Worm (Caenorhabditis elegans) whole organism, L3 larva: ENCODE data around the gene Y48A6B.3.

Experiments used
- R02D3.7 ChIP-seq: fragments of 150-350 bp; optimal IDR thresholded peaks from 2 replicates; lab custom pipeline; 2014; ENCODE audit warnings: missing biosample characterization, missing genetic modification characterization
- ZK546.5 ChIP-seq: sonication (generic microtip); optimal IDR thresholded peaks from 2 replicates; lab custom pipeline; 2017; ENCODE audit warnings: missing biosample characterization, missing genetic modification characterization
- aly-2 ChIP-seq: fragments of 150-350 bp; optimal IDR thresholded peaks from 2 replicates; lab custom pipeline; 2014; ENCODE audit warnings: missing biosample characterization, missing genetic modification characterization
- ama-1 ChIP-seq: fragments of 150-350 bp; optimal IDR thresholded peaks from 2 replicates; lab custom pipeline; 2018
- ceh-16 ChIP-seq: sonication (generic microtip); optimal IDR thresholded peaks from 2 replicates; lab custom pipeline; 2017; ENCODE audit warnings: missing biosample characterization, missing genetic modification characterization
- ceh-28 ChIP-seq: fragments of 150-350 bp; optimal IDR thresholded peaks from 2 replicates; lab custom pipeline; 2014; ENCODE audit warnings: missing biosample characterization, missing genetic modification reagents, missing genetic modification characterization
- ceh-82 ChIP-seq: fragments of 150-350 bp; optimal IDR thresholded peaks from 2 replicates; lab custom pipeline; 2014; ENCODE audit warnings: missing biosample characterization, missing genetic modification characterization
- daf-12 ChIP-seq: fragments of 150-350 bp; optimal IDR thresholded peaks from 2 replicates; lab custom pipeline; 2014; ENCODE audit warnings: missing biosample characterization, missing genetic modification reagents, missing genetic modification characterization
- egl-27 ChIP-seq: sonication (generic microtip); optimal IDR thresholded peaks from 4 replicates; lab custom pipeline; 2017; ENCODE audit warnings: missing biosample characterization, missing genetic modification reagents, missing genetic modification characterization
- egl-5 ChIP-seq: fragments of 150-350 bp; optimal IDR thresholded peaks from 2 replicates; lab custom pipeline; 2017; ENCODE audit warnings: missing biosample characterization, missing genetic modification reagents, missing genetic modification characterization, inconsistent platforms
- elt-2 ChIP-seq: sonication (generic microtip); optimal IDR thresholded peaks from 2 replicates; lab custom pipeline; 2016; ENCODE audit warnings: missing genetic modification reagents, mild to moderate bottlenecking, missing genetic modification characterization, missing compliant biosample characterization
- eor-1 ChIP-seq, 2 experiments: fragments of 150-350 bp; optimal IDR thresholded peaks; 2 replicates each; lab custom pipeline; 2014 to 2018; ENCODE audit warnings: missing biosample characterization in 2 of 2, missing genetic modification characterization in 2 of 2
- fkh-10 ChIP-seq: sonication (generic microtip); optimal IDR thresholded peaks from 2 replicates; lab custom pipeline; 2017; ENCODE audit warnings: missing biosample characterization, missing genetic modification reagents, missing genetic modification characterization
- fos-1 ChIP-seq: fragments of 150-350 bp; optimal IDR thresholded peaks from 2 replicates; lab custom pipeline; 2014; ENCODE audit warnings: missing biosample characterization, missing genetic modification characterization
- hmg-11 ChIP-seq: sonication (generic microtip); optimal IDR thresholded peaks from 2 replicates; lab custom pipeline; 2016; ENCODE audit warnings: missing genetic modification characterization, missing compliant biosample characterization
- jun-1 ChIP-seq: fragments of 150-350 bp; optimal IDR thresholded peaks from 2 replicates; lab custom pipeline; 2014; ENCODE audit warnings: missing biosample characterization, missing genetic modification reagents, missing genetic modification characterization
- lin-15B ChIP-seq: fragments of 150-350 bp; optimal IDR thresholded peaks from 2 replicates; lab custom pipeline; 2014; ENCODE audit warnings: missing biosample characterization, missing genetic modification characterization
- lin-39 ChIP-seq: fragments of 150-350 bp; optimal IDR thresholded peaks from 2 replicates; lab custom pipeline; 2018; ENCODE audit warnings: missing biosample characterization, missing genetic modification reagents, missing genetic modification characterization
- lsy-12 ChIP-seq: sonication (generic microtip); optimal IDR thresholded peaks from 2 replicates; lab custom pipeline; 2016; ENCODE audit warnings: mild to moderate bottlenecking, missing genetic modification characterization, missing compliant biosample characterization
- nfya-1 ChIP-seq: sonication (generic microtip); optimal IDR thresholded peaks from 2 replicates; lab custom pipeline; 2017; ENCODE audit warnings: missing genetic modification characterization, mild to moderate bottlenecking, missing compliant biosample characterization, antibody characterized with exemption, moderate library complexity; ENCODE audit not compliant: insufficient read depth
- nhr-11 ChIP-seq: fragments of 150-350 bp; optimal IDR thresholded peaks from 2 replicates; lab custom pipeline; 2014; ENCODE audit warnings: missing biosample characterization, missing genetic modification characterization
- nhr-12 ChIP-seq: fragments of 150-350 bp; optimal IDR thresholded peaks from 2 replicates; lab custom pipeline; 2014; ENCODE audit warnings: missing biosample characterization, missing genetic modification characterization
- nhr-23 ChIP-seq: fragments of 150-350 bp; optimal IDR thresholded peaks from 2 replicates; lab custom pipeline; 2014; ENCODE audit warnings: missing biosample characterization, missing genetic modification reagents, missing genetic modification characterization
- nhr-25 ChIP-seq: sonication (generic microtip); optimal IDR thresholded peaks from 2 replicates; lab custom pipeline; 2017; ENCODE audit warnings: missing biosample characterization, missing genetic modification characterization
- nhr-28 ChIP-seq: fragments of 150-350 bp; optimal IDR thresholded peaks from 2 replicates; lab custom pipeline; 2014; ENCODE audit warnings: missing biosample characterization, missing genetic modification characterization
- nhr-43 ChIP-seq: sonication (generic microtip); optimal IDR thresholded peaks from 2 replicates; lab custom pipeline; 2016; ENCODE audit warnings: mild to moderate bottlenecking, missing genetic modification characterization, missing compliant biosample characterization; ENCODE audit not compliant: poor library complexity, severe bottlenecking
- nhr-67 ChIP-seq: fragments of 150-350 bp; optimal IDR thresholded peaks from 2 replicates; lab custom pipeline; 2014; ENCODE audit warnings: missing biosample characterization, missing genetic modification characterization
- nhr-76 ChIP-seq: fragments of 150-350 bp; sonication (generic microtip); optimal IDR thresholded peaks from 5 replicates; lab custom pipeline; 2014; ENCODE audit warnings: missing biosample characterization, missing genetic modification characterization
- nhr-77 ChIP-seq: fragments of 150-350 bp; optimal IDR thresholded peaks from 2 replicates; lab custom pipeline; 2014; ENCODE audit warnings: missing biosample characterization, missing genetic modification characterization
- pha-4 ChIP-seq: fragments of 150-350 bp; optimal IDR thresholded peaks from 2 replicates; lab custom pipeline; 2014; ENCODE audit warnings: missing biosample characterization, missing genetic modification reagents, missing genetic modification characterization
- pqm-1 ChIP-seq: fragments of 150-350 bp; optimal IDR thresholded peaks from 2 replicates; lab custom pipeline; 2017; ENCODE audit warnings: missing biosample characterization, missing genetic modification characterization, inconsistent platforms
- snpc-4 ChIP-seq: fragments of 150-350 bp; optimal IDR thresholded peaks from 2 replicates; lab custom pipeline; 2014; ENCODE audit warnings: missing biosample characterization, missing genetic modification characterization
- unc-39 ChIP-seq: sonication (generic microtip); optimal IDR thresholded peaks from 4 replicates; lab custom pipeline; 2017; ENCODE audit warnings: missing biosample characterization, missing genetic modification characterization
- unc-62 ChIP-seq: fragments of 150-350 bp; sonication (generic microtip); optimal IDR thresholded peaks from 4 replicates; lab custom pipeline; 2014; ENCODE audit warnings: missing biosample characterization, missing genetic modification reagents, missing genetic modification characterization

Y48A6B.3 gene

DNA sequence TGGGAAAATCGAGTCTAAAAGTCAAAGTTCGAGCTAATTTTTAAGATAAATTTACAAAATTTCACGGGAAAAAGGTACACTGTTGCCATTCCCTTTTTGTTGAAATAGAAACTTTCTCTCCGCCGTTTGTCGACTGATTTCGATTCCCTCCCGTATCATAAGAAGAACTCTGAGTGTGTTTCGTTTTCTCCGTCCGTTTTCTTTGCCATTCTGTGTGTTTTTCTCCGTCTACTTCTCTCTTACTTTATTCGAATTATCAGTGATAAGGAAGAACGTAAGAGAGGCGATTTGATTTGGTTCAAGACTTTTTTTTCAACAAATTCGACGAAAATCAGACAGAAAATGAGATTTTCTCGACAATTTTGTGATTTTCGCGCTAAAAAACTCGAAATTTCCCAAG, 38.5 kb downstream of the Y48A6B.3 start:
- TF ChIP-seq elt-2 (tag; lab: Kevin White, UChicago) (peak; percentile 70), pqm-1 (peak; percentile 44), eor-1 (tag; optimal IDR thresholded peaks at IDR 0.05; lab: Kevin White, UChicago) (no peak)

DNA sequence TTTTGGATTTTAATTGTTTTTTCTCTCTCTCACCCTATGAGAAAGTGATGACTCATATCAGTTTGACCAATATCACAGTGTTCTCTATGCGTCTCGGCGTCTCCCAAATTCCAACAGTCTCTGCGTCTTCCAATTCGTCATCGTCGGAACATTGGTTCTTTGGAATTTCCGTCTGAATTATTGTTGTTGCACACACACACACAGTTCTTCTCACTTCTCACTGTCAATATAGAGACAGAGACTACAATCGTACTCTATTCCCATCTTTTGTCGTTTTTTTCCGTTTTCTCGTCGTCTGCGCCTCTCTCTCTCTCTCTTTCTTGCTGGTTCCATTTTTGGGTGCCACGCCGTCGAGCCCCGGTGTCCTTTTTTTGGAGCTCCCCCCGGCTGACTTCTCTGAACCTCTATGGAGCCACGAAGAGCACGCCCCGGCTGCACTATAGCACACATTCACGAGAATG, 42.7 kb downstream of the Y48A6B.3 start:
- no peak for TF ChIP-seq aly-2 (tag; lab: Kevin White, UChicago)
- TF ChIP-seq ceh-16 (tag; lab: Kevin White, UChicago): no peak
- peak; percentile 16 for TF ChIP-seq nhr-23 (tag; lab: Kevin White, UChicago)
- TF ChIP-seq lin-39 (tag; lab: Kevin White, UChicago): no peak
- TF ChIP-seq hmg-11: peak; percentile 55
- TF ChIP-seq daf-12 (tag; lab: Kevin White, UChicago): no peak
- TF ChIP-seq R02D3.7 (tag; lab: Kevin White, UChicago): no peak
- no peak for TF ChIP-seq ceh-82 (tag; lab: Kevin White, UChicago)
- no peak for TF ChIP-seq eor-1 (tag; optimal IDR thresholded peaks at IDR 0.05; lab: Kevin White, UChicago)
- no peak for TF ChIP-seq nhr-76 (tag; lab: Kevin White, UChicago)
- TF ChIP-seq egl-27: no peak
- no peak for TF ChIP-seq lsy-12 (tag; lab: Kevin White, UChicago)
- TF ChIP-seq pha-4 (tag; lab: Kevin White, UChicago): peak; percentile 82
- TF ChIP-seq nhr-28 (tag; lab: Kevin White, UChicago): no peak
- TF ChIP-seq ZK546.5 (tag; lab: Kevin White, UChicago): no peak
- no peak for TF ChIP-seq lin-15B (tag; lab: Kevin White, UChicago)
- TF ChIP-seq ceh-28 (tag; lab: Kevin White, UChicago): no peak
- no peak for TF ChIP-seq ama-1 (lab: Kevin White, UChicago)
- no peak for TF ChIP-seq nhr-67 (tag; lab: Kevin White, UChicago)
- no peak for TF ChIP-seq nhr-77
- peak; percentile 29 for TF ChIP-seq nfya-1 (tag; lab: Kevin White, UChicago)
- no peak for TF ChIP-seq nhr-11 (tag; lab: Kevin White, UChicago)
- no peak for TF ChIP-seq nhr-43 (tag; lab: Kevin White, UChicago)
- peak; percentile 45 for TF ChIP-seq pqm-1
- peak; percentile 9 for TF ChIP-seq egl-5
- no peak for TF ChIP-seq unc-62
- TF ChIP-seq snpc-4 (tag; lab: Kevin White, UChicago): peak; percentile 10
- TF ChIP-seq nhr-25 (tag; lab: Kevin White, UChicago): no peak
- TF ChIP-seq fos-1 (tag; lab: Kevin White, UChicago): no peak
- TF ChIP-seq elt-2 (tag; lab: Kevin White, UChicago): peak; percentile 48
- peak; percentile 80 for TF ChIP-seq jun-1
- no peak for TF ChIP-seq unc-39 (tag; lab: Kevin White, UChicago)
- TF ChIP-seq, all 47 proteins: peak for 9

DNA sequence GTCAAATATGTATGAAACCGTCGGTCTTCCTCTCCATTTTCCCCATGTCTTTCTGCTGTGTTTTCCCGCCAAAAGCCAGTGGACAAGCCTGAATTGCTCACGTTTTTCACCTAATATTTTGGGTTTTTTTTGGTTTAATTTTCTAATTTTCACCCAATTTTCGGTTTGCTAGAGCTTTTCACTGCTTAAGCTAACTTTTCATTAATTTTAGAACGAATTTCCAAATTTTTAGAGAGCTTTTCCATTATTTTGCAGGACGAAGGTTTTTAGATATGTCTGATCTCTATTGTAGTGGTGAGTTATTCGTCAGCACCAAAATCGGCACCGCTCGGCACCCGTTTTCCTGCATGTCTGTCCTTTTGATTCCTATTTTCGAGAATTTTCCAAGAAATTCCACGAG, 45.6 kb downstream of the Y48A6B.3 start:
- TF ChIP-seq hmg-11: no peak
- TF ChIP-seq aly-2 (tag; lab: Kevin White, UChicago): no peak
- TF ChIP-seq pha-4 (tag; lab: Kevin White, UChicago): no peak
- no peak for TF ChIP-seq fkh-10 (GFP tag; lab: Kevin White, UChicago)
- no peak for TF ChIP-seq nfya-1 (tag; lab: Kevin White, UChicago)
- no peak for TF ChIP-seq nhr-11 (tag; lab: Kevin White, UChicago)
- TF ChIP-seq elt-2 (tag; lab: Kevin White, UChicago): no peak
- TF ChIP-seq nhr-76 (tag; lab: Kevin White, UChicago): no peak

DNA sequence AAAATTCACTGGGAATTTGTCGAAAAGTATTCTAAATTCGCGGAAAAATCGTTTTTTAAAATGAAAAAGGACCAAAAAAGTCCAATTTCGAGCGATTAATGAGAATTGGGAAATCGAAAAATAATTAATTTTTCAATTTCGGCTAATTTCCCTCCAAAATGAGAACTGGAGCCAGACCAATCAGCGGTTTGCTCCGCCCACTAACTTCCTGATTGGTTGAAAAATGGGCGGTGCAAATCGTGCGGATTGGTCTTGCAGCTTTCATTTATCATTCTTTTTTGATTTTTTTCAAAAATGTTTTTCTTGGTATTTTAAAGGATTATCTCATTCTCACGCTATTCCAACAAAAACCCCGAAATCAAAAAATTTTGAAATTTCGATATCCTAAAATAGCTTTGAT, 46.0 kb downstream of the Y48A6B.3 start:
- no peak for TF ChIP-seq nhr-11 (tag; lab: Kevin White, UChicago)
- TF ChIP-seq nfya-1 (tag; lab: Kevin White, UChicago): peak; percentile 96
- TF ChIP-seq pqm-1: no peak
- TF ChIP-seq nhr-12 (tag; lab: Kevin White, UChicago): no peak
- TF ChIP-seq, all 47 proteins: peak for 1
